Worm (Caenorhabditis elegans) whole organism, L1 larva: ENCODE results near the gene F58A3.4.

Experiments used
- C16A3.4 ChIP-seq: fragments of 150-350 bp; optimal IDR thresholded peaks from 2 replicates; lab custom pipeline; 2014; ENCODE audit warnings: missing biosample characterization, missing genetic modification characterization
- C34B4.2 ChIP-seq: sonication (generic microtip); optimal IDR thresholded peaks from 2 replicates; lab custom pipeline; 2017; ENCODE audit warnings: mild to moderate bottlenecking, missing genetic modification characterization, missing compliant biosample characterization
- Y116A8C.19 ChIP-seq: sonication (generic microtip); optimal IDR thresholded peaks from 2 replicates; lab custom pipeline; 2016; ENCODE audit warnings: missing compliant biosample characterization, missing genetic modification characterization, borderline replicate concordance
- ama-1 ChIP-seq: fragments of 150-350 bp; optimal IDR thresholded peaks from 2 replicates; lab custom pipeline; 2014
- blmp-1 ChIP-seq: fragments of 150-350 bp; optimal IDR thresholded peaks from 2 replicates; lab custom pipeline; 2014; ENCODE audit warnings: missing biosample characterization, missing genetic modification characterization
- ceh-63 ChIP-seq: fragments of 200-800 bp; sonication (Bioruptor generic); optimal IDR thresholded peaks from 2 replicates; lab custom pipeline; 2018; ENCODE audit warnings: mild to moderate bottlenecking, missing genetic modification characterization, missing compliant biosample characterization
- ceh-8 ChIP-seq: fragments of 200-800 bp; sonication (Bioruptor generic); optimal IDR thresholded peaks from 2 replicates; lab custom pipeline; 2018; ENCODE audit warnings: mild to moderate bottlenecking, missing genetic modification characterization, moderate library complexity, missing compliant biosample characterization
- ceh-88 ChIP-seq: fragments of 200-800 bp; sonication (Bioruptor generic); IDR thresholded peaks from 2 replicates; pipeline ENCODE4 v1.3.6; 2022; ENCODE audit warnings: missing genetic modification characterization, missing compliant biosample characterization
- ceh-90 ChIP-seq: sonication (generic microtip); optimal IDR thresholded peaks from 2 replicates; lab custom pipeline; 2016; ENCODE audit warnings: missing genetic modification characterization, missing compliant biosample characterization
- ces-1 ChIP-seq: fragments of 150-350 bp; optimal IDR thresholded peaks from 2 replicates; lab custom pipeline; 2014; ENCODE audit warnings: missing biosample characterization, missing genetic modification reagents, missing genetic modification characterization
- dsc-1 ChIP-seq: sonication (generic microtip); optimal IDR thresholded peaks from 2 replicates; lab custom pipeline; 2016; ENCODE audit warnings: mild to moderate bottlenecking, missing genetic modification characterization, missing compliant biosample characterization
- efl-1 ChIP-seq, 4 experiments: fragments of 150-350 bp; optimal IDR thresholded peaks in 3 of 4; peaks in 1 of 4; 1 replicate in 1 of 4; 2 replicates in 3 of 4; lab custom pipeline; 2014; ENCODE audit warnings: missing biosample characterization in 2 of 4, missing genetic modification characterization in 2 of 4, missing genetic modification reagents in 2 of 4
- efl-3 ChIP-seq: fragments of 200-800 bp; sonication (Bioruptor generic); optimal IDR thresholded peaks from 2 replicates; lab custom pipeline; 2018; ENCODE audit warnings: mild to moderate bottlenecking, missing genetic modification characterization, missing compliant biosample characterization
- egl-13 ChIP-seq: sonication (generic microtip); optimal IDR thresholded peaks from 2 replicates; lab custom pipeline; 2016; ENCODE audit warnings: missing genotype, missing genetic modification reagents, missing genetic modification characterization, missing compliant biosample characterization
- egl-27 ChIP-seq, 2 experiments: fragments of 150-350 bp in 1 of 2; sonication (generic microtip); optimal IDR thresholded peaks; 3 replicates each; lab custom pipeline; 2017 to 2018; ENCODE audit warnings: missing biosample characterization in 2 of 2, missing genetic modification characterization in 2 of 2, missing genetic modification reagents in 2 of 2
- elt-2 ChIP-seq: sonication (generic microtip); optimal IDR thresholded peaks from 2 replicates; lab custom pipeline; 2016; ENCODE audit warnings: missing genetic modification characterization, mild to moderate bottlenecking, inconsistent platforms, missing compliant biosample characterization, missing genetic modification reagents
- elt-3 ChIP-seq, 6 experiments: fragments of 150-350 bp in 1 of 6; sonication (generic microtip); optimal IDR thresholded peaks; 2 replicates each; lab custom pipeline; 2017 to 2018; ENCODE audit warnings: missing biosample characterization in 6 of 6, missing genetic modification characterization in 6 of 6, inconsistent platforms in 1 of 6
- fkh-10 ChIP-seq: sonication (generic microtip); optimal IDR thresholded peaks from 2 replicates; lab custom pipeline; 2017; ENCODE audit warnings: missing biosample characterization, missing genetic modification reagents, missing genetic modification characterization
- fkh-8 ChIP-seq: sonication (generic microtip); optimal IDR thresholded peaks from 2 replicates; lab custom pipeline; 2016; ENCODE audit warnings: mild to moderate bottlenecking, missing genetic modification characterization, missing compliant biosample characterization
- grh-1 ChIP-seq: fragments of 200-800 bp; sonication (Bioruptor generic); IDR thresholded peaks from 2 replicates; pipeline ENCODE4 v1.3.6; 2022; ENCODE audit warnings: missing genetic modification reagents, missing genetic modification characterization, missing compliant biosample characterization
- irx-1 ChIP-seq: sonication (generic microtip); optimal IDR thresholded peaks from 2 replicates; lab custom pipeline; 2016; ENCODE audit warnings: missing genetic modification characterization, missing compliant biosample characterization
- jun-1 ChIP-seq: fragments of 150-350 bp; optimal IDR thresholded peaks from 2 replicates; lab custom pipeline; 2014; ENCODE audit warnings: missing biosample characterization, missing genetic modification reagents, missing genetic modification characterization
- lin-14 ChIP-seq: fragments of 200-800 bp; sonication (Bioruptor generic); optimal IDR thresholded peaks from 2 replicates; lab custom pipeline; 2018; ENCODE audit warnings: mild to moderate bottlenecking, missing genetic modification characterization, moderate library complexity, missing compliant biosample characterization
- lin-35 ChIP-seq, 2 experiments: fragments of 150-350 bp; optimal IDR thresholded peaks; 2 replicates each; lab custom pipeline; 2014; ENCODE audit warnings: missing biosample characterization in 2 of 2, missing genetic modification characterization in 2 of 2, missing genetic modification reagents in 2 of 2
- lir-3 ChIP-seq: sonication (generic microtip); optimal IDR thresholded peaks from 2 replicates; lab custom pipeline; 2016; ENCODE audit warnings: mild to moderate bottlenecking, missing genetic modification characterization, moderate library complexity, missing compliant biosample characterization; ENCODE audit not compliant: poor library complexity
- mab-9 ChIP-seq: fragments of 200-800 bp; sonication (Bioruptor generic); IDR thresholded peaks from 2 replicates; pipeline ENCODE4 v1.3.6; 2022; ENCODE audit warnings: missing genetic modification reagents, missing genetic modification characterization, missing compliant biosample characterization
- mdl-1 ChIP-seq, 2 experiments: fragments of 150-350 bp; optimal IDR thresholded peaks; 2 replicates each; lab custom pipeline; 2014 to 2017; ENCODE audit warnings: missing biosample characterization in 2 of 2, missing genetic modification characterization in 2 of 2, inconsistent platforms in 1 of 2
- nhr-19 ChIP-seq: fragments of 200-800 bp; sonication (Bioruptor generic); conservative IDR thresholded peaks from 2 replicates; pipeline ENCODE4 v1.3.6; 2022; ENCODE audit warnings: missing genetic modification characterization, missing compliant biosample characterization
- nhr-20 ChIP-seq: sonication (generic microtip); optimal IDR thresholded peaks from 2 replicates; lab custom pipeline; 2016; ENCODE audit warnings: mild to moderate bottlenecking, missing genetic modification characterization, missing compliant biosample characterization
- nhr-237 ChIP-seq: fragments of 150-350 bp; optimal IDR thresholded peaks from 2 replicates; lab custom pipeline; 2014; ENCODE audit warnings: missing biosample characterization, missing genetic modification characterization
- nhr-76 ChIP-seq: sonication (generic microtip); optimal IDR thresholded peaks from 2 replicates; lab custom pipeline; 2017; ENCODE audit warnings: missing biosample characterization, missing genetic modification characterization
- nhr-77 ChIP-seq: fragments of 150-350 bp; optimal IDR thresholded peaks from 2 replicates; lab custom pipeline; 2014; ENCODE audit warnings: missing biosample characterization, missing genetic modification characterization
- nhr-85 ChIP-seq: sonication (generic microtip); peaks from one replicate; lab custom pipeline; 2016; ENCODE audit warnings: missing genetic modification characterization, inconsistent platforms, missing compliant biosample characterization
- pag-3 ChIP-seq: sonication (generic microtip); optimal IDR thresholded peaks from 2 replicates; lab custom pipeline; 2017; ENCODE audit warnings: missing genetic modification characterization, mild to moderate bottlenecking, missing compliant biosample characterization, antibody characterized with exemption, borderline replicate concordance; ENCODE audit not compliant: insufficient read depth
- pqm-1 ChIP-seq: sonication (generic microtip); optimal IDR thresholded peaks from 3 replicates; lab custom pipeline; 2017; ENCODE audit warnings: missing biosample characterization, missing genetic modification characterization
- rnt-1 ChIP-seq: sonication (generic microtip); optimal IDR thresholded peaks from 2 replicates; lab custom pipeline; 2016; ENCODE audit warnings: mild to moderate bottlenecking, missing genetic modification characterization, moderate library complexity, missing compliant biosample characterization
- sptf-1 ChIP-seq: fragments of 150-350 bp; optimal IDR thresholded peaks from 2 replicates; lab custom pipeline; 2014; ENCODE audit warnings: missing biosample characterization, missing genetic modification characterization
- sup-37 ChIP-seq: fragments of 200-800 bp; sonication (Bioruptor generic); optimal IDR thresholded peaks from 2 replicates; lab custom pipeline; 2018; ENCODE audit warnings: mild to moderate bottlenecking, missing genetic modification characterization, missing compliant biosample characterization
- swsn-7 ChIP-seq: sonication (generic microtip); optimal IDR thresholded peaks from 2 replicates; lab custom pipeline; 2016; ENCODE audit warnings: missing genetic modification characterization, missing compliant biosample characterization
- unc-86 ChIP-seq: sonication (generic microtip); optimal IDR thresholded peaks from 2 replicates; lab custom pipeline; 2016; ENCODE audit warnings: missing genetic modification characterization, missing compliant biosample characterization
- xbp-1 ChIP-seq: sonication (generic microtip); optimal IDR thresholded peaks from 2 replicates; lab custom pipeline; 2016; ENCODE audit warnings: missing genetic modification characterization, missing compliant biosample characterization
- zip-4 ChIP-seq: fragments of 200-800 bp; sonication (Bioruptor generic); optimal IDR thresholded peaks from 2 replicates; lab custom pipeline; 2018; ENCODE audit warnings: mild to moderate bottlenecking, missing genetic modification characterization, moderate library complexity, missing compliant biosample characterization

Gene F58A3.4

ce11 chrX:10970629-10971028, 39.8 kb downstream of the F58A3.4 start, which contains the start of gene K09C8.8:
TSS of gene K09C8.8 (plus strand) at chrX:10970929.
- TF ChIP-seq nhr-19 (GFP tag; lab: Robert Waterston, UW), result no peak
- no peak for TF ChIP-seq nhr-76 (tag; lab: Kevin White, UChicago)
- TF ChIP-seq ceh-8, result no peak
- TF ChIP-seq swsn-7, result no peak
- TF ChIP-seq jun-1, result no peak
- no peak for TF ChIP-seq elt-2 (tag; lab: Kevin White, UChicago)
- TF ChIP-seq nhr-237, result no peak
- no peak for TF ChIP-seq pag-3 (tag; lab: Kevin White, UChicago)
- TF ChIP-seq xbp-1, result no peak
- no peak for TF ChIP-seq nhr-77
- TF ChIP-seq, all 84 proteins: peak for 0

ce11 chrX:10967698-10968097, 42.8 kb downstream of the F58A3.4 start, which contains the start of gene K09C8.9:
TSS of gene K09C8.9 (minus strand) at chrX:10967798.
- TF ChIP-seq efl-1 (optimal IDR thresholded peaks at IDR 0.05; lab: Kevin White, UChicago) (no peak), efl-1 (GFP tag; optimal IDR thresholded peaks at IDR 0.05 in 1 of 2; lab: Kevin White, UChicago) (peak in 1 of 2 experiments; percentile 1), Y116A8C.19 (tag; lab: Kevin White, UChicago) (no peak)
- TF ChIP-seq, all 84 proteins: peak for 1

DNA sequence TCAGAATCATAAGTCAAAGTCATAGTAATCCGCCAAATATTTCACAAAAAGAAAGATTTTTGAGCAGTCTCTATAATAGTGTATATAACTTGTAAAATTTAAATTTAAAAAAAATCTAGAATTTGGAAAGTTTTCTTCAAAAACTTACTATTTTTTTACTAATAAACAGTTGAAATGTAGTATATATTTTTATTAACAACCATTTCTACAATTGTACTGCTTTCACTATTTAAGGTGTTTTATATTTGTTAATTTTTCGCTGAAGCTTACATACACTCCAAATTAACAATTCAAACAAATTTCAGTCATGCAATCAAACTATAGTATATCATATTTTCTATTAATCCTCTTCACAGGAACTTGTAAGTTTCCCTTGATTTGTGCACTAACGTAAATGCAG, 44.2 kb downstream of the F58A3.4 start, which contains the start of gene lge-1:
lge-1 (plus strand) TSS at position 301 of the 400 bp plus-strand sequence.
- TF ChIP-seq egl-27 (tag; optimal IDR thresholded peaks at IDR 0.05; lab: Kevin White, UChicago) (no peak), ces-1 (GFP tag; lab: Kevin White, UChicago) (no peak), egl-13 (tag; lab: Kevin White, UChicago) (no peak), pqm-1 (no peak), rnt-1 (tag; lab: Kevin White, UChicago) (no peak), C34B4.2 (tag; lab: Kevin White, UChicago) (no peak), elt-2 (tag; lab: Kevin White, UChicago) (no peak), swsn-7 (no peak), nhr-76 (tag; lab: Kevin White, UChicago) (no peak), ceh-63 (GFP tag; lab: Kevin White, UChicago) (no peak), efl-3 (GFP tag; lab: Kevin White, UChicago) (no peak), nhr-77 (no peak), unc-86 (no peak), ama-1 (lab: Kevin White, UChicago) (no peak), nhr-20 (tag; lab: Kevin White, UChicago) (no peak), sup-37 (GFP tag; lab: Kevin White, UChicago) (no peak), mab-9 (no peak)

DNA sequence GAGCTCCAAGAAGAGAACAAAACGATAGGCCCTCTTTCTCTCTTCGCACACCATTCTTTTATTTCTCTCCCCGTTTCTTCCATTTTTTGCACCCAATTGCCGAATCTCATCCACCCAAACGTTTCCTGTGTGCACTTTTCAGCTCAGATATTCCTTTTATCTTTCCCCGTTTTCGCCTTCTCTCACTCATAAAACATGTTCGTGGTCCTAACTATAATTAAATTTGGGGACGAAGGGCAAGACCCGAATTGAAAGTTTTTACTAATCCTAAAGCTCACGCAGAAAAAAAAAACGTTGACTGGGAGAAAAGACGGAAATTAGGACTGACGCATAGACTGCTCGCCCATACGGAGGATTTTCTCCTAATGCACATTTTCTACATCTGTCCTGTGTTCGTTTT, 45.0 kb downstream of the F58A3.4 start:
- TF ChIP-seq nhr-85 (tag; lab: Kevin White, UChicago) (no peak), rnt-1 (tag; lab: Kevin White, UChicago) (no peak), fkh-8 (tag; lab: Kevin White, UChicago) (no peak), zip-4 (no peak), lin-14 (GFP tag; lab: Kevin White, UChicago) (peak; percentile 47), egl-27 (tag; optimal IDR thresholded peaks at IDR 0.05; lab: Kevin White, UChicago) (no peak)
- TF ChIP-seq, all 84 proteins: peak for 1

ce11 chrX:10963453-10964046, 46.9 kb downstream of the F58A3.4 start, which contains the start of gene nas-10:
TSS of gene nas-10 (minus strand) at chrX:10963503.
- TF ChIP-seq Y116A8C.19 (tag; lab: Kevin White, UChicago) (no peak), mdl-1 (tag; optimal IDR thresholded peaks at IDR 0.05; lab: Kevin White, UChicago) (peak in 1 of 2 experiments; percentile 49), nhr-19 (GFP tag; lab: Robert Waterston, UW) (peak; percentile 68), fkh-10 (peak; percentile 32), lin-35 (GFP tag; optimal IDR thresholded peaks at IDR 0.05; lab: Kevin White, UChicago) (peak in 1 of 2 experiments; percentile 61), nhr-85 (tag; lab: Kevin White, UChicago) (peak; percentile 76), unc-86 (peak; percentile 19), C16A3.4 (peak; percentile 52), ceh-63 (GFP tag; lab: Kevin White, UChicago) (no peak), rnt-1 (tag; lab: Kevin White, UChicago) (peak; percentile 37), blmp-1 (tag; lab: Kevin White, UChicago) (peak; percentile 21), dsc-1 (tag; lab: Kevin White, UChicago) (peak; percentile 52), lir-3 (tag; lab: Kevin White, UChicago) (peak; percentile 54), ceh-88 (GFP tag; lab: Robert Waterston, UW) (no peak), elt-3 (tag; optimal IDR thresholded peaks at IDR 0.05; lab: Kevin White, UChicago) (peak in 1 of 6 experiments; percentile 18), irx-1 (tag; lab: Kevin White, UChicago) (peak; percentile 13), sptf-1 (no peak), grh-1 (0 out of 2 replicates have a peak, but pooled peaks have one; percentile 24), xbp-1 (peak; percentile 39), ceh-90 (tag; lab: Kevin White, UChicago) (no peak)
